Fruit fly (Drosophila melanogaster): ENCODE measurements around the gene CG6041.

dm6 chrX:5955207-5955679, 7.3 kb downstream of the CG6041 start, which contains the start of gene CG6067:
- TF ChIP-seq foxo (GFP tag; optimal IDR thresholded peaks at IDR 0.05), result no peak
- no peak for TF ChIP-seq psq (GFP tag; optimal IDR thresholded peaks at IDR 0.05)
- no peak for TF ChIP-seq rgr (GFP tag; optimal IDR thresholded peaks at IDR 0.05)
- TF ChIP-seq woc (GFP tag; optimal IDR thresholded peaks at IDR 0.05), result no peak
- TF ChIP-seq Rel (GFP tag; optimal IDR thresholded peaks at IDR 0.05), result no peak
- no peak for TF ChIP-seq Rel (tag; optimal IDR thresholded peaks at IDR 0.05)
- no peak for TF ChIP-seq Hr78 (GFP tag; optimal IDR thresholded peaks at IDR 0.05)
- TF ChIP-seq sage (GFP tag; optimal IDR thresholded peaks at IDR 0.05), result no peak
- TF ChIP-seq fru (GFP tag; optimal IDR thresholded peaks at IDR 0.05), result no peak
- TF ChIP-seq Myc (optimal IDR thresholded peaks at IDR 0.05), result no peak
- TF ChIP-seq brk (GFP tag; optimal IDR thresholded peaks at IDR 0.05), result no peak

All from whole organism, wandering third instar larva.